Fruit fly (Drosophila melanogaster): Measurements from ENCODE around the gene Akap200.

dm6 chr2L:8468929-8469681 is 53.6 kb downstream of the Akap200 start:
- TF ChIP-seq CG17806 (tag; optimal IDR thresholded peaks at IDR 0.05) (no peak), Ets98B (GFP tag; IDR thresholded peaks at IDR 0.05) (no peak), CG12605 (GFP tag; IDR thresholded peaks at IDR 0.05) (no peak), EcR (GFP tag; optimal IDR thresholded peaks at IDR 0.05) (no peak), CG32121 (GFP tag; IDR thresholded peaks at IDR 0.05) (no peak), CG4496 (GFP tag; IDR thresholded peaks at IDR 0.05) (no peak), rn (GFP tag; IDR thresholded peaks at IDR 0.05) (no peak), Pif1A (GFP tag; optimal IDR thresholded peaks at IDR 0.05) (peak; percentile 21), gl (tag; optimal IDR thresholded peaks at IDR 0.05) (peak; percentile 13), D1 (tag; optimal IDR thresholded peaks at IDR 0.05) (no peak), CG9948 (tag; optimal IDR thresholded peaks at IDR 0.05) (no peak), Pif1B (GFP tag; optimal IDR thresholded peaks at IDR 0.05) (no peak), CG13204 (GFP tag; optimal IDR thresholded peaks at IDR 0.05) (no peak), CG34367 (tag; optimal IDR thresholded peaks at IDR 0.05) (no peak)

Data from whole organism, pupa.